Worm (Caenorhabditis elegans): ENCODE results near the gene F41E6.8.

ce11 chrV:8626406-8626805, 25.1 kb upstream of the F41E6.8 start:
- TF ChIP-seq egl-27 (tag; optimal IDR thresholded peaks at IDR 0.05) = no peak
- no peak for TF ChIP-seq nhr-11 (tag; optimal IDR thresholded peaks at IDR 0.05)
- no peak for TF ChIP-seq ZK546.5 (tag; optimal IDR thresholded peaks at IDR 0.05)
- TF ChIP-seq nhr-77 (tag; optimal IDR thresholded peaks at IDR 0.05) = no peak
